Worm (Caenorhabditis elegans): Measurements from ENCODE around the gene pkhm-2.

Gene pkhm-2

ce11 chrX:15200720-15201119 is 19.5 kb upstream of the pkhm-2 start:
- TF ChIP-seq mdt-29 (GFP tag; IDR thresholded peaks at IDR 0.05) = peak; percentile 84
- TF ChIP-seq mxl-2 (GFP tag; conservative IDR thresholded peaks at IDR 0.05) = peak; percentile 62; the same call in 1 of the 2 replicates
- peak; percentile 74 for TF ChIP-seq lir-3 (tag; optimal IDR thresholded peaks at IDR 0.05)
- TF ChIP-seq egl-43 (GFP tag; IDR thresholded peaks at IDR 0.05) = peak; percentile 98
- peak; percentile 92 for TF ChIP-seq daf-19 (GFP tag; conservative IDR thresholded peaks at IDR 0.05)
- no peak for TF ChIP-seq zfp-2 (tag; optimal IDR thresholded peaks at IDR 0.05)
- TF ChIP-seq ceh-62 (tag; optimal IDR thresholded peaks at IDR 0.05) = no peak
- peak; percentile 89 for TF ChIP-seq dmd-9 (GFP tag; IDR thresholded peaks at IDR 0.05)
- TF ChIP-seq F26F4.8 (GFP tag; conservative IDR thresholded peaks at IDR 0.05) = peak; percentile 92
- TF ChIP-seq nhr-10 (tag; optimal IDR thresholded peaks at IDR 0.05) = no peak
- TF ChIP-seq mxl-3 (GFP tag; optimal IDR thresholded peaks at IDR 0.05) = peak; percentile 65
- no peak for TF ChIP-seq cey-2 (tag; optimal IDR thresholded peaks at IDR 0.05; ENCODE audit: borderline replicate concordance, insufficient read depth)
- TF ChIP-seq snpc-1.2 (GFP tag; IDR thresholded peaks at IDR 0.05) = peak; percentile 92
- peak; percentile 21 to 53 for TF ChIP-seq hif-1 (tag; optimal IDR thresholded peaks at IDR 0.05)
- peak; percentile 90 for TF ChIP-seq pha-4 (GFP tag; IDR thresholded peaks at IDR 0.05)
- no peak for TF ChIP-seq pha-4 (tag; optimal IDR thresholded peaks at IDR 0.05)
- peak; percentile 36 for TF ChIP-seq unc-130 (GFP tag; optimal IDR thresholded peaks at IDR 0.05)
- peak in 1 of 2 experiments; percentile 62 for TF ChIP-seq mdl-1 (tag; optimal IDR thresholded peaks at IDR 0.05)
- peak; percentile 74; the same call in 1 of the 2 replicates for TF ChIP-seq daf-8 (GFP tag; IDR thresholded peaks at IDR 0.05)
- TF ChIP-seq unc-39 (tag; optimal IDR thresholded peaks at IDR 0.05) = no peak
- no peak for TF ChIP-seq lin-15B (tag; optimal IDR thresholded peaks at IDR 0.05)
- TF ChIP-seq nhr-48 (tag; optimal IDR thresholded peaks at IDR 0.05) = peak; percentile 48
- peak; percentile 70 for TF ChIP-seq Y5F2A.4 (GFP tag; optimal IDR thresholded peaks at IDR 0.05)
- no peak for TF ChIP-seq ztf-11 (tag; optimal IDR thresholded peaks at IDR 0.05)
- peak; percentile 57 for TF ChIP-seq spr-1 (tag; optimal IDR thresholded peaks at IDR 0.05)
- no peak for TF ChIP-seq tag-97 (GFP tag; IDR thresholded peaks at IDR 0.05)
- peak; percentile 86 for TF ChIP-seq nhr-102 (tag; optimal IDR thresholded peaks at IDR 0.05)
- peak; percentile 75 for TF ChIP-seq F49E8.2 (tag; optimal IDR thresholded peaks at IDR 0.05; ENCODE audit: borderline replicate concordance)
- TF ChIP-seq nhr-76 (tag; optimal IDR thresholded peaks at IDR 0.05) = no peak
- TF ChIP-seq attf-4 (tag; optimal IDR thresholded peaks at IDR 0.05) = no peak
- peak; percentile 72 for TF ChIP-seq rbr-2 (tag; optimal IDR thresholded peaks at IDR 0.05)
- TF ChIP-seq jun-1 (tag; optimal IDR thresholded peaks at IDR 0.05) = no peak
- peak; percentile 92 for TF ChIP-seq hmg-1.1 (GFP tag; IDR thresholded peaks at IDR 0.05)
- no peak for TF ChIP-seq nhr-237 (tag; optimal IDR thresholded peaks at IDR 0.05)
- TF ChIP-seq ZK337.2 (GFP tag; IDR thresholded peaks at IDR 0.05) = peak; percentile 85
- no peak for TF ChIP-seq aly-2 (tag; optimal IDR thresholded peaks at IDR 0.05)
- peak; percentile 84 for TF ChIP-seq nhr-42 (GFP tag; IDR thresholded peaks at IDR 0.05)
- peak; percentile 79 for TF ChIP-seq hlh-30 (tag; optimal IDR thresholded peaks at IDR 0.05; ENCODE audit: insufficient read depth)
- peak; percentile 39 for TF ChIP-seq ztf-7 (tag; optimal IDR thresholded peaks at IDR 0.05)
- peak; percentile 54 for TF ChIP-seq nhr-77 (tag; optimal IDR thresholded peaks at IDR 0.05)
- peak; percentile 68 for TF ChIP-seq nhr-25 (tag; optimal IDR thresholded peaks at IDR 0.05; ENCODE audit: borderline replicate concordance, insufficient read depth)
- TF ChIP-seq ceh-82 (tag; optimal IDR thresholded peaks at IDR 0.05) = no peak
- TF ChIP-seq madf-5 (GFP tag; IDR thresholded peaks at IDR 0.05) = peak; percentile 71 to 74; a peak in 3 of 4 replicates
- peak; percentile 95 for TF ChIP-seq arid-1 (GFP tag; conservative IDR thresholded peaks at IDR 0.05)
- TF ChIP-seq nhr-41 (GFP tag; IDR thresholded peaks at IDR 0.05) = peak; percentile 85
- no peak for TF ChIP-seq ceh-28 (tag; optimal IDR thresholded peaks at IDR 0.05)
- peak; percentile 72 for TF ChIP-seq nhr-6 (tag; optimal IDR thresholded peaks at IDR 0.05)
- peak; percentile 89 for TF ChIP-seq madf-9 (GFP tag; conservative IDR thresholded peaks at IDR 0.05)
- peak; percentile 76 for TF ChIP-seq mep-1 (tag; optimal IDR thresholded peaks at IDR 0.05)
- peak; percentile 95 for TF ChIP-seq dmd-8 (GFP tag; IDR thresholded peaks at IDR 0.05)
- TF ChIP-seq ama-1 (optimal IDR thresholded peaks at IDR 0.05) = no peak
- TF ChIP-seq lsy-2 (tag; optimal IDR thresholded peaks at IDR 0.05) = peak in 1 of 2 experiments; percentile 59
